Fruit fly (Drosophila melanogaster): Measurements from ENCODE around the gene Sh.

The Sh gene

dm6 chrX:17940677-17941076, 122.4 kb downstream of the Sh start:
- TF ChIP-seq Fer3 (tag; optimal IDR thresholded peaks at IDR 0.05) = no peak
- no peak for TF ChIP-seq peb (GFP tag; IDR thresholded peaks at IDR 0.05)
- no peak for TF ChIP-seq CG1024 (GFP tag; IDR thresholded peaks at IDR 0.05)
- TF ChIP-seq CG2199 (GFP tag; IDR thresholded peaks at IDR 0.05) = no peak
- no peak for TF ChIP-seq CG42726 (GFP tag; IDR thresholded peaks at IDR 0.05; ENCODE audit: partially characterized antibody)

dm6 chrX:17924034-17924433, 139.0 kb downstream of the Sh start:
- TF ChIP-seq CG31365 (tag; optimal IDR thresholded peaks at IDR 0.05) (peak; percentile 91), Eip74EF (GFP tag; optimal IDR thresholded peaks at IDR 0.05) (peak in 1 of 2 experiments; percentile 28), E2f2 (GFP tag; IDR thresholded peaks at IDR 0.05) (peak; percentile 82), vnd (GFP tag; IDR thresholded peaks at IDR 0.05; ENCODE audit: partially characterized antibody) (no peak), stwl (tag; optimal IDR thresholded peaks at IDR 0.05) (peak; percentile 62), CG2199 (GFP tag; IDR thresholded peaks at IDR 0.05) (no peak), CG4617 (GFP tag; optimal IDR thresholded peaks at IDR 0.05; ENCODE audit: borderline replicate concordance) (no peak), CG8290 (GFP tag; optimal IDR thresholded peaks at IDR 0.05) (peak; percentile 1), CG8290 (tag; optimal IDR thresholded peaks at IDR 0.05) (no peak), Dp (GFP tag; optimal IDR thresholded peaks at IDR 0.05) (peak; percentile 68), odd (GFP tag; optimal IDR thresholded peaks at IDR 0.05) (no peak)

- no peak for TF ChIP-seq CG34224 (GFP tag; IDR thresholded peaks at IDR 0.05; ENCODE audit: partially characterized antibody)
- no peak for TF ChIP-seq Ravus (GFP tag; IDR thresholded peaks at IDR 0.05)
- TF ChIP-seq Blimp-1 (GFP tag; optimal IDR thresholded peaks at IDR 0.05) = peak; percentile 55
- TF ChIP-seq CG12155 (GFP tag; optimal IDR thresholded peaks at IDR 0.05) = no peak
- TF ChIP-seq Ets65A (GFP tag) = peak; percentile 42
- TF ChIP-seq CG10147 (GFP tag; optimal IDR thresholded peaks at IDR 0.05) = no peak
- peak; percentile 10; the same call in 1 of the 2 replicates for TF ChIP-seq Drgx (GFP tag; IDR thresholded peaks at IDR 0.05)
These were observed 145.3 kb downstream of the Sh start for dm6 chrX:17917564-17918233.

dm6 chrX:17915929-17916328, 147.1 kb downstream of the Sh start:
- TF ChIP-seq CG13424 (tag; optimal IDR thresholded peaks at IDR 0.05) (no peak), CG10209 (GFP tag; optimal IDR thresholded peaks at IDR 0.05) (no peak), sr (GFP tag; IDR thresholded peaks at IDR 0.05) (no peak), NC2β (GFP tag; optimal IDR thresholded peaks at IDR 0.05) (no peak), pan (optimal IDR thresholded peaks at IDR 0.05) (no peak), pan (GFP tag; optimal IDR thresholded peaks at IDR 0.05 in 1 of 2, IDR thresholded peaks at IDR 0.05 in 1 of 2) (peak in 1 of 2 experiments; percentile 19), CG7372 (GFP tag; IDR thresholded peaks at IDR 0.05) (no peak), dysf (GFP tag; IDR thresholded peaks at IDR 0.05) (peak; percentile 11; the same call in 1 of the 3 replicates), CG14667 (GFP tag; IDR thresholded peaks at IDR 0.05) (no peak), Med (GFP tag) (peak; percentile 4), GATAe (GFP tag; conservative IDR thresholded peaks at IDR 0.05) (no peak), Drgx (GFP tag; IDR thresholded peaks at IDR 0.05) (peak; percentile 50), pho (GFP tag; optimal IDR thresholded peaks at IDR 0.05) (no peak), sisA (GFP tag; IDR thresholded peaks at IDR 0.05) (peak; percentile 24; the same call in 1 of the 2 replicates), row (GFP tag; IDR thresholded peaks at IDR 0.05) (peak; percentile 26; the same call in 2 of the 3 replicates), CG32532 (GFP tag; IDR thresholded peaks at IDR 0.05) (no peak), Ada2b (GFP tag; IDR thresholded peaks at IDR 0.05) (0 out of 2 replicates have a peak, but pooled peaks have one; percentile 22), rib (GFP tag; IDR thresholded peaks at IDR 0.05) (no peak), gcm (GFP tag; optimal IDR thresholded peaks at IDR 0.05) (no peak), Neu2 (GFP tag; optimal IDR thresholded peaks at IDR 0.05; ENCODE audit: borderline replicate concordance) (no peak), CkIIα-i1 (GFP tag; IDR thresholded peaks at IDR 0.05) (no peak), CG11695 (GFP tag; IDR thresholded peaks at IDR 0.05) (0 out of 3 replicates have a peak, but pooled peaks have one; percentile 15), zfh2 (GFP tag; optimal IDR thresholded peaks at IDR 0.05) (no peak), gem (tag; optimal IDR thresholded peaks at IDR 0.05) (peak; percentile 7), CG31441 (GFP tag; IDR thresholded peaks at IDR 0.05) (no peak), Sin3A (optimal IDR thresholded peaks at IDR 0.05) (no peak)

Data from whole organism, embryonic.